Worm (Caenorhabditis elegans) whole organism, early embryonic: ENCODE results near the gene sto-4.
A peak's percentile ranks its signal among the peaks of the same experiment; 100 is the strongest.

Source experiments
- B0310.2 ChIP-seq: sonication (generic microtip); optimal IDR thresholded peaks from 2 replicates; lab custom pipeline; 2016; ENCODE audit warnings: mild to moderate bottlenecking, missing genetic modification characterization, missing compliant biosample characterization
- F13C5.2 ChIP-seq: sonication (generic microtip); optimal IDR thresholded peaks from 2 replicates; lab custom pipeline; 2017; ENCODE audit warnings: mild to moderate bottlenecking, missing genetic modification characterization, inconsistent platforms, missing compliant biosample characterization
- aly-1 ChIP-seq: sonication (generic microtip); optimal IDR thresholded peaks from 2 replicates; lab custom pipeline; 2016; ENCODE audit warnings: missing genetic modification characterization, missing compliant biosample characterization
- ama-1 ChIP-seq: fragments of 150-350 bp; optimal IDR thresholded peaks from 2 replicates; lab custom pipeline; 2014
- ceh-13 ChIP-seq: fragments of 200-800 bp; sonication (Bioruptor generic); optimal IDR thresholded peaks from 2 replicates; lab custom pipeline; 2018; ENCODE audit warnings: mild to moderate bottlenecking, missing genetic modification characterization, missing compliant biosample characterization
- ceh-36 ChIP-seq: sonication (generic microtip); optimal IDR thresholded peaks from 2 replicates; lab custom pipeline; 2016; ENCODE audit warnings: missing genetic modification characterization, inconsistent platforms, missing compliant biosample characterization
- ets-7 ChIP-seq: sonication (generic microtip); optimal IDR thresholded peaks from 2 replicates; lab custom pipeline; 2016; ENCODE audit warnings: missing genotype, missing genetic modification characterization, missing compliant biosample characterization
- flt-1 ChIP-seq: fragments of 200-800 bp; sonication (Bioruptor generic); IDR thresholded peaks from 2 replicates; pipeline ENCODE4 v1.3.6; 2022; ENCODE audit warnings: missing genetic modification characterization, missing compliant biosample characterization
- hmbx-1 ChIP-seq: sonication (generic microtip); optimal IDR thresholded peaks from 2 replicates; lab custom pipeline; 2016; ENCODE audit warnings: mild to moderate bottlenecking, missing genetic modification characterization, missing compliant biosample characterization
- hmg-4 ChIP-seq: fragments of 200-800 bp; sonication (Bioruptor generic); optimal IDR thresholded peaks from 2 replicates; lab custom pipeline; 2018; ENCODE audit warnings: mild to moderate bottlenecking, missing genetic modification characterization, missing compliant biosample characterization
- hnd-1 ChIP-seq: sonication (generic microtip); optimal IDR thresholded peaks from 2 replicates; lab custom pipeline; 2016; ENCODE audit warnings: missing genetic modification characterization, missing compliant biosample characterization
- pes-1 ChIP-seq: fragments of 200-800 bp; sonication (Bioruptor generic); IDR thresholded peaks from 2 replicates; pipeline ENCODE4 v1.3.6; 2022; ENCODE audit warnings: missing genetic modification reagents, missing genetic modification characterization, missing compliant biosample characterization
- scrt-1 ChIP-seq: fragments of 200-800 bp; sonication (Bioruptor generic); IDR thresholded peaks from 2 replicates; pipeline ENCODE4 v1.3.6; 2022; ENCODE audit warnings: missing genetic modification characterization, missing compliant biosample characterization
- sea-1 ChIP-seq: fragments of 200-800 bp; sonication (Bioruptor generic); conservative IDR thresholded peaks from 2 replicates; pipeline ENCODE4 v1.3.6; 2022; ENCODE audit warnings: missing genetic modification characterization, missing compliant biosample characterization
- tbx-11 ChIP-seq: fragments of 200-800 bp; sonication (Bioruptor generic); IDR thresholded peaks from 2 replicates; pipeline ENCODE4 v1.3.6; 2022; ENCODE audit warnings: missing genetic modification characterization, missing compliant biosample characterization
- tbx-37 ChIP-seq: fragments of 200-800 bp; sonication (Bioruptor generic); conservative IDR thresholded peaks from 2 replicates; pipeline ENCODE4 v1.3.6; 2022; ENCODE audit warnings: missing genetic modification reagents, missing genetic modification characterization, missing compliant biosample characterization
- tra-4 ChIP-seq: sonication (generic microtip); optimal IDR thresholded peaks from 2 replicates; lab custom pipeline; 2017; ENCODE audit warnings: missing genetic modification characterization, missing compliant biosample characterization

sto-4 gene

ce11 chrX:11661625-11662024 lies 17.7 kb downstream of the sto-4 start, which contains the start of gene sfxn-1.5:
Gene sfxn-1.5 (minus strand): TSS chrX:11661660.
- no peak for TF ChIP-seq ets-7 (tag; lab: Kevin White, UChicago)
- no peak for TF ChIP-seq tbx-37 (GFP tag; lab: Robert Waterston, UW)
- TF ChIP-seq aly-1: no peak
- no peak for TF ChIP-seq pes-1 (GFP tag; lab: Robert Waterston, UW)
- TF ChIP-seq hnd-1 (tag; lab: Kevin White, UChicago): no peak
- TF ChIP-seq F13C5.2 (tag; lab: Kevin White, UChicago): no peak
- no peak for TF ChIP-seq ceh-36 (tag; lab: Kevin White, UChicago)
- no peak for TF ChIP-seq ama-1 (lab: Kevin White, UChicago)
- no peak for TF ChIP-seq sea-1 (GFP tag; lab: Robert Waterston, UW)
- TF ChIP-seq scrt-1: no peak
- no peak for TF ChIP-seq flt-1 (GFP tag; lab: Robert Waterston, UW)
- TF ChIP-seq tbx-11 (GFP tag; lab: Robert Waterston, UW): no peak
- TF ChIP-seq hmbx-1 (tag; lab: Kevin White, UChicago): no peak

ce11 chrX:11662069-11662468 lies 18.1 kb downstream of the sto-4 start:
- TF ChIP-seq ceh-13 (GFP tag; lab: Kevin White, UChicago) (no peak), aly-1 (no peak), ceh-36 (tag; lab: Kevin White, UChicago) (no peak), F13C5.2 (tag; lab: Kevin White, UChicago) (no peak), ama-1 (lab: Kevin White, UChicago) (no peak), pes-1 (GFP tag; lab: Robert Waterston, UW) (no peak), B0310.2 (tag; lab: Kevin White, UChicago) (no peak), hnd-1 (tag; lab: Kevin White, UChicago) (no peak), hmg-4 (GFP tag; lab: Kevin White, UChicago) (no peak), scrt-1 (no peak), ets-7 (tag; lab: Kevin White, UChicago) (no peak), tbx-37 (GFP tag; lab: Robert Waterston, UW) (no peak), sea-1 (GFP tag; lab: Robert Waterston, UW) (no peak)

- TF ChIP-seq ceh-13 (GFP tag; lab: Kevin White, UChicago) (no peak), tbx-37 (GFP tag; lab: Robert Waterston, UW) (no peak), pes-1 (GFP tag; lab: Robert Waterston, UW) (no peak), ets-7 (tag; lab: Kevin White, UChicago) (no peak), hmbx-1 (tag; lab: Kevin White, UChicago) (no peak), hnd-1 (tag; lab: Kevin White, UChicago) (no peak), ceh-36 (tag; lab: Kevin White, UChicago) (peak; percentile 8), flt-1 (GFP tag; lab: Robert Waterston, UW) (0 out of 2 replicates have a peak, but pooled peaks have one; percentile 16), aly-1 (no peak), F13C5.2 (tag; lab: Kevin White, UChicago) (no peak), tra-4 (tag; lab: Kevin White, UChicago) (no peak), B0310.2 (tag; lab: Kevin White, UChicago) (no peak), hmg-4 (GFP tag; lab: Kevin White, UChicago) (peak; percentile 43), ama-1 (lab: Kevin White, UChicago) (no peak), sea-1 (GFP tag; lab: Robert Waterston, UW) (no peak)
Observed at ce11 chrX:11662557-11662956, 18.6 kb downstream of the sto-4 start.

ce11 chrX:11664184-11664583 lies 20.3 kb downstream of the sto-4 start:
- no peak for TF ChIP-seq F13C5.2 (tag; lab: Kevin White, UChicago)
- TF ChIP-seq pes-1 (GFP tag; lab: Robert Waterston, UW): no peak
- TF ChIP-seq sea-1 (GFP tag; lab: Robert Waterston, UW): no peak
- TF ChIP-seq ama-1 (lab: Kevin White, UChicago): no peak
- TF ChIP-seq hmbx-1 (tag; lab: Kevin White, UChicago): no peak
- TF ChIP-seq ceh-36 (tag; lab: Kevin White, UChicago): no peak
- TF ChIP-seq hnd-1 (tag; lab: Kevin White, UChicago): no peak

ce11 chrX:11665522-11666017 lies 21.6 kb downstream of the sto-4 start:
- TF ChIP-seq ceh-13 (GFP tag; lab: Kevin White, UChicago) (no peak), tbx-11 (GFP tag; lab: Robert Waterston, UW) (no peak), pes-1 (GFP tag; lab: Robert Waterston, UW) (no peak), F13C5.2 (tag; lab: Kevin White, UChicago) (no peak), aly-1 (no peak), hmg-4 (GFP tag; lab: Kevin White, UChicago) (no peak), tbx-37 (GFP tag; lab: Robert Waterston, UW) (no peak)

- TF ChIP-seq aly-1 (no peak), hmbx-1 (tag; lab: Kevin White, UChicago) (no peak), hnd-1 (tag; lab: Kevin White, UChicago) (peak; percentile 12), hmg-4 (GFP tag; lab: Kevin White, UChicago) (peak; percentile 64)
Observed at ce11 chrX:11666545-11667177, 22.7 kb downstream of the sto-4 start, which contains the start of gene noca-2. Gene noca-2 (plus strand): TSS chrX:11667127.

ce11 chrX:11673063-11673759 lies 29.3 kb downstream of the sto-4 start:
- TF ChIP-seq flt-1 (GFP tag; lab: Robert Waterston, UW) (no peak), B0310.2 (tag; lab: Kevin White, UChicago) (no peak), tra-4 (tag; lab: Kevin White, UChicago) (no peak), pes-1 (GFP tag; lab: Robert Waterston, UW) (no peak), scrt-1 (no peak), sea-1 (GFP tag; lab: Robert Waterston, UW) (no peak), ceh-13 (GFP tag; lab: Kevin White, UChicago) (no peak), hnd-1 (tag; lab: Kevin White, UChicago) (no peak), hmbx-1 (tag; lab: Kevin White, UChicago) (no peak), aly-1 (no peak), hmg-4 (GFP tag; lab: Kevin White, UChicago) (no peak)
